Worm (Caenorhabditis elegans) whole organism, L4 larva: ENCODE measurements around the gene F43H9.4.

Experiments
- attf-4 ChIP-seq: sonication (generic microtip); optimal IDR thresholded peaks from 3 replicates; lab custom pipeline; 2017; ENCODE audit warnings: missing biosample characterization, missing genetic modification characterization
- lim-7 ChIP-seq: fragments of 200-800 bp; sonication (Bioruptor generic); IDR thresholded peaks from 2 replicates; pipeline ENCODE4 v1.3.6; 2022; ENCODE audit warnings: missing genetic modification characterization, missing compliant biosample characterization
- mdl-1 ChIP-seq, 2 experiments: fragments of 150-350 bp in 1 of 2; sonication (generic microtip) in 1 of 2; optimal IDR thresholded peaks; 2 replicates each; lab custom pipeline; 2014 to 2017; ENCODE audit warnings: missing biosample characterization in 2 of 2, missing genetic modification characterization in 2 of 2
- nhr-11 ChIP-seq: fragments of 150-350 bp; optimal IDR thresholded peaks from 2 replicates; lab custom pipeline; 2014; ENCODE audit warnings: missing biosample characterization, missing genetic modification characterization
- zag-1 ChIP-seq: fragments of 150-350 bp; optimal IDR thresholded peaks from 2 replicates; lab custom pipeline; 2014; ENCODE audit warnings: missing biosample characterization, missing genetic modification characterization

ce11 chrV:8031121-8031520 is 4.6 kb downstream of the F43H9.4 start, which contains the start of gene vars-1:
- TF ChIP-seq mdl-1 (tag; optimal IDR thresholded peaks at IDR 0.05; lab: Kevin White, UChicago) (no peak), attf-4 (no peak), zag-1 (tag; lab: Kevin White, UChicago) (no peak), lim-7 (GFP tag; lab: Robert Waterston, UW) (no peak), nhr-11 (tag; lab: Kevin White, UChicago) (no peak)
